Fruit fly (Drosophila melanogaster): ENCODE results near the gene Kat60.

The Kat60 gene

dm6 chr3R:5261262-5261661 is 29.3 kb upstream of the Kat60 start (continued):
- TF ChIP-seq Lpt (GFP tag; optimal IDR thresholded peaks at IDR 0.05) (no peak), svp (GFP tag) (peak; percentile 81), CG10669 (GFP tag; optimal IDR thresholded peaks at IDR 0.05) (no peak), Sox14 (GFP tag; optimal IDR thresholded peaks at IDR 0.05) (no peak)

DNA sequence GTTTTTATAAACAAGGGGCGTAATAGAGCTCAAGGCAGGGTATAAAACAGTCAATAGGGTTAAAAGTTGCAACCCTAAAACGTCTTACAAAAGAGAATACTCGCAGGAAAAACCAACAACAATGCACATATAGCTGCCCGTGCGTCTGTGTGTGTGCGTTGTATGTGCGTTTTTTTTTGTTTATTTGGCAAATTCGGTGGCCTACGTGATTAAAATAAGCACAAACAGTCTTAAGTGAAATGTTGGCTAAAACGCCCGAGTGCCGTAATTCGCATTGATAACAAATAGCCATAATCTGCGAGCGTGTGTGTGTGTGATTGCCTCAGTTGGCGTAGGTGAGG is 25.1 kb upstream of the Kat60 start:
- no peak for TF ChIP-seq salr (GFP tag; optimal IDR thresholded peaks at IDR 0.05)
- peak; percentile 80 for TF ChIP-seq vri (GFP tag; optimal IDR thresholded peaks at IDR 0.05)

DNA sequence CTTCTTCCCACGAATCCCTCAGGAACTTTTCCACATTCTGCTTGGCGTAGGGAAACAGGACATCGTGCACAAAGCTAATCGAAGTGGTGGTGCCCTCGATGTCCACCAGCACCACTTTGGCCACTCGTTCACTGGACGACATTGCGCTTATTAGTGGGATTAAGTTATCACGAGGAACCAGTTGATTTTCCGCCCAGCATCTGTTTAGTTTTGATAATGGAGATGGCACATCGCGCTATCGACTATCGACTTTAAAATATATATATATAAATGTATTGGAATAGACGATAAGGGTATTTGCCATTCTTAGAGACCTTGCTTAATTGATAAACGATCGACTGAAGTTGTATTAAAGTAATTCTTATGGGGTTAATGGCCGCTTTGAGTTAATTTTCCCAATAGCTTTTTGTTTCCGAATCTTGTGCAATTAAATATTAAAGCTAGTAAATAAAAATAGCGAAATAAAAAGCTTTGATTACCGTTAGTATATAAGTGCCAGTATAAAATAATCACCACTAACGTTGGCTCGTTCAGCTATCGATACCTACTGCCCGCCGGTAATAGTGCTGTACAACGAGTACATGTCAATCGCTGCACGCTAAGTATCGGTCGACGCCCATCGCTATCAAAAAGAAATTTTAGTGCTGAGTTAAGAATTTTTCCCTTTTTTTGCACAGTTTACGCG is 24.6 kb upstream of the Kat60 start, which contains the start of the genes Enoph and Hph:
TSS of gene Enoph (minus strand) at position 220 of the 685 bp plus-strand sequence.
TSS of gene Hph (plus strand) at position 576 of the 685 bp plus-strand sequence.
- TF ChIP-seq Lpt (GFP tag; optimal IDR thresholded peaks at IDR 0.05) = peak; percentile 57
- peak; percentile 49 for TF ChIP-seq dsx (GFP tag; optimal IDR thresholded peaks at IDR 0.05; ENCODE audit: poor library complexity, severe bottlenecking)
- peak; percentile 49 for TF ChIP-seq CG4318 (GFP tag; optimal IDR thresholded peaks at IDR 0.05)
- TF ChIP-seq Hr4 (GFP tag; optimal IDR thresholded peaks at IDR 0.05) = peak; percentile 65
- TF ChIP-seq CG3919 (GFP tag; optimal IDR thresholded peaks at IDR 0.05) = peak; percentile 73
- no peak for TF ChIP-seq CG6276 (GFP tag; optimal IDR thresholded peaks at IDR 0.05)
- peak; percentile 76 for TF ChIP-seq CG10631 (GFP tag; optimal IDR thresholded peaks at IDR 0.05)
- no peak for TF ChIP-seq Hr38 (GFP tag; optimal IDR thresholded peaks at IDR 0.05)
- peak; percentile 64 for TF ChIP-seq pdm3 (GFP tag; optimal IDR thresholded peaks at IDR 0.05)
- TF ChIP-seq CG6854 (GFP tag; optimal IDR thresholded peaks at IDR 0.05) = no peak
- peak; percentile 33; the same call in 1 of the 2 replicates for TF ChIP-seq CG11294 (GFP tag; IDR thresholded peaks at IDR 0.05)
- peak; percentile 43 for TF ChIP-seq CG8319 (GFP tag; optimal IDR thresholded peaks at IDR 0.05)
- TF ChIP-seq CG11762 (GFP tag; optimal IDR thresholded peaks at IDR 0.05; ENCODE audit: insufficient read depth) = peak; percentile 39
- TF ChIP-seq CG32006 (GFP tag; optimal IDR thresholded peaks at IDR 0.05) = peak; percentile 77
- peak; percentile 71 for TF ChIP-seq Smox (GFP tag; optimal IDR thresholded peaks at IDR 0.05)
- TF ChIP-seq ss (GFP tag; optimal IDR thresholded peaks at IDR 0.05) = peak in 1 of 2 experiments; percentile 57
- peak; percentile 68 for TF ChIP-seq lz (GFP tag; optimal IDR thresholded peaks at IDR 0.05)
- peak; percentile 56 for TF ChIP-seq Ets96B (tag; optimal IDR thresholded peaks at IDR 0.05)
- peak; percentile 58 for TF ChIP-seq Eip75B (GFP tag; optimal IDR thresholded peaks at IDR 0.05)
- TF ChIP-seq fd85E (GFP tag; optimal IDR thresholded peaks at IDR 0.05) = no peak
- TF ChIP-seq achi (GFP tag; optimal IDR thresholded peaks at IDR 0.05) = peak; percentile 75
- TF ChIP-seq CG8119 (GFP tag; IDR thresholded peaks at IDR 0.05) = peak; percentile 56; the same call in 2 of the 3 replicates
- TF ChIP-seq dac (GFP tag; optimal IDR thresholded peaks at IDR 0.05) = peak; percentile 19
- TF ChIP-seq net (GFP tag; optimal IDR thresholded peaks at IDR 0.05) = peak; percentile 31
- peak; percentile 62 for TF ChIP-seq Ets21C (GFP tag; optimal IDR thresholded peaks at IDR 0.05)
- TF ChIP-seq spab (GFP tag; optimal IDR thresholded peaks at IDR 0.05) = peak; percentile 11
- peak; percentile 80 for TF ChIP-seq svp (GFP tag)
- TF ChIP-seq acj6 (GFP tag; optimal IDR thresholded peaks at IDR 0.05) = peak; percentile 74
- TF ChIP-seq esn (GFP tag; optimal IDR thresholded peaks at IDR 0.05) = peak; percentile 71
- peak; percentile 71 for TF ChIP-seq Gug (GFP tag; IDR thresholded peaks at IDR 0.05)
- peak; percentile 64 for TF ChIP-seq fkh (GFP tag; optimal IDR thresholded peaks at IDR 0.05)
- no peak for TF ChIP-seq CG7368 (GFP tag; optimal IDR thresholded peaks at IDR 0.05)
- no peak for TF ChIP-seq vri (GFP tag; optimal IDR thresholded peaks at IDR 0.05)
- TF ChIP-seq Hr39 (GFP tag; optimal IDR thresholded peaks at IDR 0.05) = peak; percentile 64
- peak; percentile 55 for TF ChIP-seq CG6792 (GFP tag; optimal IDR thresholded peaks at IDR 0.05)
- TF ChIP-seq CG15336 (GFP tag; IDR thresholded peaks at IDR 0.05) = 0 out of 2 replicates have a peak, but pooled peaks have one; percentile 21
- TF ChIP-seq CG10669 (GFP tag; optimal IDR thresholded peaks at IDR 0.05) = peak; percentile 67
- peak; percentile 7 for TF ChIP-seq CG1621 (tag; optimal IDR thresholded peaks at IDR 0.05)
- peak; percentile 50 for TF ChIP-seq CG34406 (GFP tag; optimal IDR thresholded peaks at IDR 0.05)
- no peak for TF ChIP-seq Blimp-1 (GFP tag; optimal IDR thresholded peaks at IDR 0.05)
- peak; percentile 28 for TF ChIP-seq CG8632 (GFP tag; optimal IDR thresholded peaks at IDR 0.05)
- TF ChIP-seq Met (GFP tag; optimal IDR thresholded peaks at IDR 0.05) = peak; percentile 68
- 0 out of 3 replicates have a peak, but pooled peaks have one; percentile 61 for TF ChIP-seq CG6163 (GFP tag; IDR thresholded peaks at IDR 0.05)
- TF ChIP-seq Eip93F (GFP tag; optimal IDR thresholded peaks at IDR 0.05) = no peak

All from whole organism, prepupa.